Worm (Caenorhabditis elegans) whole organism, young adult: ENCODE measurements around the gene dolk-1.

Experiments used
- B0019.2 ChIP-seq: fragments of 200-800 bp; sonication (Bioruptor generic); conservative IDR thresholded peaks from 2 replicates; pipeline ENCODE4 v1.3.6; 2022; ENCODE audit warnings: missing genetic modification reagents, missing genetic modification characterization, missing compliant biosample characterization
- B0261.1 ChIP-seq: sonication (generic microtip); optimal IDR thresholded peaks from 2 replicates; lab custom pipeline; 2016; ENCODE audit warnings: mild to moderate bottlenecking, missing genetic modification characterization, moderate library complexity, missing compliant biosample characterization
- C17E4.6 ChIP-seq: fragments of 200-800 bp; sonication (Bioruptor generic); IDR thresholded peaks from 2 replicates; pipeline ENCODE4 v1.3.6; 2022; ENCODE audit warnings: missing genetic modification reagents, missing genetic modification characterization, missing compliant biosample characterization
- D2030.7 ChIP-seq: fragments of 200-800 bp; sonication (Bioruptor generic); IDR thresholded peaks from 2 replicates; pipeline ENCODE4 v1.3.6; 2022; ENCODE audit warnings: missing genetic modification reagents, missing genetic modification characterization, missing compliant biosample characterization
- F22D6.2 ChIP-seq: sonication (generic microtip); optimal IDR thresholded peaks from 2 replicates; lab custom pipeline; 2016; ENCODE audit warnings: mild to moderate bottlenecking, missing genetic modification characterization, missing compliant biosample characterization
- F52B5.7 ChIP-seq: sonication (generic microtip); optimal IDR thresholded peaks from 2 replicates; lab custom pipeline; 2016; ENCODE audit warnings: mild to moderate bottlenecking, missing genetic modification characterization, missing compliant biosample characterization
- F55B11.4 ChIP-seq: sonication (generic microtip); optimal IDR thresholded peaks from 2 replicates; lab custom pipeline; 2016; ENCODE audit warnings: missing compliant biosample characterization, missing genetic modification characterization, borderline replicate concordance; ENCODE audit not compliant: insufficient read depth
- K12H6.12 ChIP-seq: fragments of 200-800 bp; sonication (Bioruptor generic); optimal IDR thresholded peaks from 2 replicates; lab custom pipeline; 2018; ENCODE audit warnings: mild to moderate bottlenecking, missing genetic modification characterization, missing compliant biosample characterization
- T07F8.4 ChIP-seq: sonication (generic microtip); optimal IDR thresholded peaks from 2 replicates; lab custom pipeline; 2016; ENCODE audit warnings: mild to moderate bottlenecking, missing genetic modification characterization, moderate library complexity, missing compliant biosample characterization
- T26A5.8 ChIP-seq: sonication (generic microtip); optimal IDR thresholded peaks from 2 replicates; lab custom pipeline; 2016; ENCODE audit warnings: missing genetic modification characterization, missing compliant biosample characterization
- aptf-2 ChIP-seq: fragments of 200-800 bp; sonication (Bioruptor generic); conservative IDR thresholded peaks from 2 replicates; pipeline ENCODE4 v1.3.6; 2022; ENCODE audit warnings: missing genetic modification reagents, missing genetic modification characterization, missing compliant biosample characterization
- aptf-3 ChIP-seq: fragments of 200-800 bp; sonication (Bioruptor generic); IDR thresholded peaks from 2 replicates; pipeline ENCODE4 v1.3.6; 2022; ENCODE audit warnings: missing genetic modification characterization, missing compliant biosample characterization
- athp-1 ChIP-seq: sonication (generic microtip); optimal IDR thresholded peaks from 2 replicates; lab custom pipeline; 2017; ENCODE audit warnings: mild to moderate bottlenecking, missing genetic modification characterization, missing compliant biosample characterization
- attf-6 ChIP-seq: fragments of 200-800 bp; sonication (Bioruptor generic); IDR thresholded peaks from 2 replicates; pipeline ENCODE4 v1.3.6; 2022; ENCODE audit warnings: missing genetic modification reagents, missing genetic modification characterization, missing compliant biosample characterization
- bed-2 ChIP-seq: fragments of 200-800 bp; sonication (Bioruptor generic); IDR thresholded peaks from 2 replicates; pipeline ENCODE4 v1.3.6; 2022; ENCODE audit warnings: missing genetic modification reagents, missing genetic modification characterization, missing compliant biosample characterization
- ccch-3 ChIP-seq: fragments of 200-800 bp; sonication (Bioruptor generic); optimal IDR thresholded peaks from 2 replicates; lab custom pipeline; 2018; ENCODE audit warnings: mild to moderate bottlenecking, missing genetic modification characterization, missing compliant biosample characterization
- cebp-1 ChIP-seq, 2 experiments: fragments of 200-800 bp in 1 of 2; sonication (Bioruptor generic) in 1 of 2; sonication (generic microtip) in 1 of 2; IDR thresholded peaks in 1 of 2; optimal IDR thresholded peaks in 1 of 2; 2 replicates each; pipeline versions ENCODE4 v1.3.6 to Lab custom; 2017 to 2022; ENCODE audit warnings: missing compliant biosample characterization in 2 of 2, missing genetic modification characterization in 2 of 2, mild to moderate bottlenecking in 1 of 2, missing genetic modification reagents in 1 of 2, moderate library complexity in 1 of 2
- ceh-27 ChIP-seq: fragments of 200-800 bp; sonication (Bioruptor generic); optimal IDR thresholded peaks from 2 replicates; lab custom pipeline; 2018; ENCODE audit warnings: mild to moderate bottlenecking, missing genetic modification characterization, moderate library complexity, missing compliant biosample characterization
- egl-18 ChIP-seq: fragments of 200-800 bp; sonication (Bioruptor generic); IDR thresholded peaks from 2 replicates; pipeline ENCODE4 v1.3.6; 2022; ENCODE audit warnings: missing genetic modification reagents, missing genetic modification characterization, missing compliant biosample characterization
- egl-44 ChIP-seq: fragments of 200-800 bp; sonication (Bioruptor generic); IDR thresholded peaks from 2 replicates; pipeline ENCODE4 v1.3.6; 2022; ENCODE audit warnings: missing genetic modification reagents, missing genetic modification characterization, missing compliant biosample characterization
- egrh-3 ChIP-seq: fragments of 200-800 bp; sonication (Bioruptor generic); IDR thresholded peaks from 2 replicates; pipeline ENCODE4 v1.3.6; 2022; ENCODE audit warnings: missing genetic modification reagents, missing genetic modification characterization, missing compliant biosample characterization
- ekl-4 ChIP-seq: fragments of 200-800 bp; sonication (Bioruptor generic); IDR thresholded peaks from 2 replicates; pipeline ENCODE4 v1.3.6; 2022; ENCODE audit warnings: missing genetic modification reagents, missing genetic modification characterization, missing compliant biosample characterization
- ets-4 ChIP-seq: fragments of 200-800 bp; sonication (Bioruptor generic); optimal IDR thresholded peaks from 2 replicates; lab custom pipeline; 2018; ENCODE audit warnings: mild to moderate bottlenecking, missing genetic modification characterization, missing compliant biosample characterization
- fkh-3 ChIP-seq: sonication (generic microtip); optimal IDR thresholded peaks from 2 replicates; lab custom pipeline; 2016; ENCODE audit warnings: mild to moderate bottlenecking, missing genetic modification characterization, missing compliant biosample characterization
- hmg-20 ChIP-seq: fragments of 200-800 bp; sonication (Bioruptor generic); IDR thresholded peaks from 2 replicates; pipeline ENCODE4 v1.3.6; 2022; ENCODE audit warnings: missing genetic modification reagents, missing genetic modification characterization, missing compliant biosample characterization
- lin-35 ChIP-seq, 3 experiments: fragments of 150-350 bp in 2 of 3; sonication (generic microtip) in 1 of 3; optimal IDR thresholded peaks; 2 replicates each; lab custom pipeline; 2014 to 2018; ENCODE audit warnings: missing biosample characterization in 3 of 3, missing genetic modification characterization in 3 of 3, missing genetic modification reagents in 3 of 3
- lin-54 ChIP-seq: fragments of 200-800 bp; sonication (Bioruptor generic); optimal IDR thresholded peaks from 2 replicates; lab custom pipeline; 2018; ENCODE audit warnings: mild to moderate bottlenecking, missing genetic modification characterization, missing compliant biosample characterization
- madf-6 ChIP-seq: fragments of 200-800 bp; sonication (Bioruptor generic); IDR thresholded peaks from 2 replicates; pipeline ENCODE4 v1.3.6; 2022; ENCODE audit warnings: missing genetic modification reagents, missing genetic modification characterization, missing compliant biosample characterization
- madf-8 ChIP-seq: fragments of 200-800 bp; sonication (Bioruptor generic); conservative IDR thresholded peaks from 2 replicates; pipeline ENCODE4 v1.3.6; 2022; ENCODE audit warnings: missing genetic modification reagents, missing genetic modification characterization, missing compliant biosample characterization
- nfyb-1 ChIP-seq: fragments of 200-800 bp; sonication (Bioruptor generic); IDR thresholded peaks from 2 replicates; pipeline ENCODE4 v1.3.6; 2022; ENCODE audit warnings: missing genetic modification reagents, missing genetic modification characterization, missing compliant biosample characterization
- nhr-90 ChIP-seq: sonication (generic microtip); optimal IDR thresholded peaks from 2 replicates; lab custom pipeline; 2016; ENCODE audit warnings: missing genotype, mild to moderate bottlenecking, missing genetic modification characterization, missing compliant biosample characterization
- pha-4 ChIP-seq: fragments of 150-350 bp; sonication (generic microtip); optimal IDR thresholded peaks from 2 replicates; lab custom pipeline; 2014; ENCODE audit warnings: missing biosample characterization, missing genetic modification reagents, missing genetic modification characterization
- rcor-1 ChIP-seq: fragments of 200-800 bp; sonication (Bioruptor generic); IDR thresholded peaks from 2 replicates; pipeline ENCODE4 v1.3.6; 2022; ENCODE audit warnings: missing genetic modification reagents, missing genetic modification characterization, missing compliant biosample characterization
- repo-1 ChIP-seq: sonication (generic microtip); optimal IDR thresholded peaks from 2 replicates; lab custom pipeline; 2017; ENCODE audit warnings: mild to moderate bottlenecking, missing genetic modification characterization, missing compliant biosample characterization
- snpc-1.1 ChIP-seq: sonication (generic microtip); optimal IDR thresholded peaks from 2 replicates; lab custom pipeline; 2017; ENCODE audit warnings: missing genetic modification characterization, mild to moderate bottlenecking, missing compliant biosample characterization, antibody characterized with exemption, moderate library complexity, missing genotype, missing genetic modification reagents; ENCODE audit not compliant: insufficient read depth
- snpc-1.3 ChIP-seq: sonication (generic microtip); optimal IDR thresholded peaks from 2 replicates; lab custom pipeline; 2017; ENCODE audit warnings: missing genetic modification characterization, mild to moderate bottlenecking, missing compliant biosample characterization, antibody characterized with exemption, moderate library complexity, missing genotype, missing genetic modification reagents; ENCODE audit not compliant: insufficient read depth
- snpc-4 ChIP-seq, 5 experiments: fragments of 150-350 bp in 1 of 5; sonication (generic microtip) in 4 of 5; optimal IDR thresholded peaks; 2 replicates each; lab custom pipeline; 2014 to 2018; ENCODE audit warnings: missing genetic modification characterization in 5 of 5, missing biosample characterization in 3 of 5, antibody characterized with exemption in 2 of 5, mild to moderate bottlenecking in 2 of 5, missing compliant biosample characterization in 2 of 5, missing genotype in 2 of 5, moderate library complexity in 2 of 5, missing genetic modification reagents in 1 of 5
- tbx-9 ChIP-seq: sonication (generic microtip); optimal IDR thresholded peaks from 2 replicates; lab custom pipeline; 2016; ENCODE audit warnings: borderline replicate concordance, missing genetic modification characterization, inconsistent platforms, missing compliant biosample characterization
- tlf-1 ChIP-seq: fragments of 200-800 bp; sonication (Bioruptor generic); optimal IDR thresholded peaks from 2 replicates; lab custom pipeline; 2018; ENCODE audit warnings: mild to moderate bottlenecking, missing genetic modification characterization, missing compliant biosample characterization
- unc-130 ChIP-seq: sonication (generic microtip); optimal IDR thresholded peaks from 2 replicates; lab custom pipeline; 2016; ENCODE audit warnings: missing genetic modification reagents, missing genetic modification characterization, missing compliant biosample characterization
- ztf-25 ChIP-seq: fragments of 200-800 bp; sonication (Bioruptor generic); IDR thresholded peaks from 2 replicates; pipeline ENCODE4 v1.3.6; 2022; ENCODE audit warnings: missing genetic modification reagents, missing genetic modification characterization, missing compliant biosample characterization

Gene dolk-1

DNA sequence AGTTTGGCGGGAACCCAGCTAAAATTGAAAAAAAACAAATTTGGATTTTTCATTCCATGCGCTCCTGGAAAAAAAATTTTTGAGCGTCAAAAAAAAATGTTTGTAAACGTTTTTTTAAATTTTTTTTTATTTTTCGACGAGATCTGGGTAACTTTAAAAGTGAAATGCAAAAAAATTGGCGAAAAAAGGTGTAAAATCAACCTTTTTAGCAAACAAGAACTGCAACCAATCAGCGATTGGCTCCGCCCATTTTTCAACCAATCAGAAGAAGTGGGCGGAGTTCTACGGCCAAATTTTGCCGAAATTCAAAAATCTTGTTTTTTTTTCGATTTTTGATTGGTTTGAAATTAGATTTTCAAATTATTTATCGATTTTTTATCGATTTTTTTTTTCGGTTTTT, 37.9 kb downstream of the dolk-1 start:
- peak; percentile 71; the same call in 1 of the 2 replicates for TF ChIP-seq nfyb-1 (GFP tag; lab: Robert Waterston, UW)
- no peak for TF ChIP-seq aptf-3 (GFP tag; lab: Robert Waterston, UW)

DNA sequence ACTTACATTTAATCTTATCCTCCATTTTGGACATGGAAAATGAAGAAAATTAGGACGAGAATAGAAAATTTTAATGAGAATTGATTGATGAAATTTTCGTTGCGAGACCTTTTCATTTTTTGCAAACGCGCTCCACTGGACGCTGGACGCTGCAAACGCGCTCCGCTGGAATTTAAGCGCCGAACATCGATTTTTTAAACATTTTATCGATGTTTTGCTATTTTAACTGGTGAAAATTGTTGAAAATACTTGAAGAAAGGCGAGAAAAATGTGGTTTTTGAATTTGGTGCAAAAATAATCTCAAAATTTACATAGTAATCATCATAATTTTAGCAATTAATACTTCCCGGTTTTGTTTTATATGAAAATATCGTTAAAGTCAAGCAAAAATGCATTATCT, 40.5 kb downstream of the dolk-1 start, which contains the start of gene Y56A3A.41:
Gene Y56A3A.41, minus strand, starts transcription at position 101 of the 400 bp plus-strand sequence.
- TF ChIP-seq T07F8.4 (tag; lab: Kevin White, UChicago) (no peak), F22D6.2 (tag; lab: Kevin White, UChicago) (no peak), T26A5.8 (tag; lab: Kevin White, UChicago) (no peak), madf-8 (GFP tag; lab: Robert Waterston, UW) (no peak)
- TF ChIP-seq, all 124 proteins: peak for 0

DNA sequence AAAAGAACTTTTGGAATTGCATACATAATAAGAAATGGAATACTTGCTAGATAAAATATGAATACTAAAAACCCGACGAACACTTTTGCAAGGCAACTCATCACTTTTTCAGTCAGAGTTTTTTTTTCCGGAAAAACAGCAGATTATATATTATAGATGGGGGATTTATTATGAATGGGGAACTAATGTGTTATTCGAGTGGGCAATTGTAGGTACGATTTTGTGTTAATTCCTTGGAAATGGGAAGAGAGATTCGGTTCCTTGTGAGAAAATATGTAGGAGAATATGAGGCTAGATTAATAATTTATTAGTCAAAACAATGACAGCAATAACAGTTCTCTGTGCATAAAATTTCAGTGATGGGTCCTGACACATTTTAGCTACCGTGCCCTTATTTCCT, 42.1 kb downstream of the dolk-1 start, which contains the start of gene faah-5:
Gene faah-5, minus strand, starts transcription at position 101 of the 400 bp plus-strand sequence.
- TF ChIP-seq rcor-1 = no peak
- no peak for TF ChIP-seq snpc-1.1 (tag; lab: Kevin White, UChicago)
- no peak for TF ChIP-seq C17E4.6
- no peak for TF ChIP-seq cebp-1 (GFP tag; IDR thresholded peaks at IDR 0.05; lab: Robert Waterston, UW)
- TF ChIP-seq cebp-1 (tag; optimal IDR thresholded peaks at IDR 0.05; lab: Kevin White, UChicago) = no peak
- TF ChIP-seq tbx-9 = no peak
- no peak for TF ChIP-seq F55B11.4 (tag; lab: Kevin White, UChicago)
- TF ChIP-seq ceh-27 (GFP tag; lab: Kevin White, UChicago) = no peak
- TF ChIP-seq snpc-4 (GFP tag; optimal IDR thresholded peaks at IDR 0.05; lab: Kevin White, UChicago) = no peak
- TF ChIP-seq snpc-4 (tag; optimal IDR thresholded peaks at IDR 0.05; lab: Kevin White, UChicago) = no peak
- no peak for TF ChIP-seq D2030.7 (GFP tag; lab: Robert Waterston, UW)
- TF ChIP-seq fkh-3 (tag; lab: Kevin White, UChicago) = no peak
- TF ChIP-seq egl-44 (GFP tag; lab: Robert Waterston, UW) = no peak
- TF ChIP-seq unc-130 (GFP tag; lab: Kevin White, UChicago) = no peak
- TF ChIP-seq athp-1 = no peak
- TF ChIP-seq egl-18 (GFP tag; lab: Robert Waterston, UW) = no peak
- TF ChIP-seq bed-2 = no peak
- TF ChIP-seq K12H6.12 (tag; lab: Kevin White, UChicago) = no peak
- no peak for TF ChIP-seq ztf-25 (GFP tag; lab: Robert Waterston, UW)
- TF ChIP-seq ccch-3 (GFP tag; lab: Kevin White, UChicago) = no peak
- TF ChIP-seq ekl-4 = no peak
- TF ChIP-seq snpc-1.3 (tag; lab: Kevin White, UChicago) = no peak

DNA sequence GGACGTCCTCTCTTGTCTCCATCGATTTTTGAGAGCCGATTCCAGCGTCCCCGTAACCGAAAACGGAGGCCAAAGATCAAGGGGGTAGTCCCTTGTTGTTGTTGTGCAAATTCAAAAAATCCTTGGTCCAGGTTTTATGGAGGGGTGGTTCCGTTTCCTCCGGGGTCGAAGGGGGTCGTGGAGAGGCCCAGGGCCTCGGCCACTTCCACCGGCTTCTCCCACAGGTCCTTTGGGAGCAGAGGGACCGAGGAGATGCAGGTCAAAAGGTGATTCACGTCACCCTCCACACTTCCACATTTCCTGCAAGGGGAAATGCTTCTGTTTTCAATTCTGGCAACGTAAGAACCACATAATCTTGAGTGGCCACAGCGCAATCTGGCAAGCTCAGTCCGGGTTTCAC, 49.7 kb downstream of the dolk-1 start, which contains the start of gene fbxb-22:
Gene fbxb-22, minus strand, starts transcription at position 61 of the 400 bp plus-strand sequence.
- TF ChIP-seq egrh-3 (GFP tag; lab: Robert Waterston, UW) = peak; percentile 68; the same call in 1 of the 2 replicates

DNA sequence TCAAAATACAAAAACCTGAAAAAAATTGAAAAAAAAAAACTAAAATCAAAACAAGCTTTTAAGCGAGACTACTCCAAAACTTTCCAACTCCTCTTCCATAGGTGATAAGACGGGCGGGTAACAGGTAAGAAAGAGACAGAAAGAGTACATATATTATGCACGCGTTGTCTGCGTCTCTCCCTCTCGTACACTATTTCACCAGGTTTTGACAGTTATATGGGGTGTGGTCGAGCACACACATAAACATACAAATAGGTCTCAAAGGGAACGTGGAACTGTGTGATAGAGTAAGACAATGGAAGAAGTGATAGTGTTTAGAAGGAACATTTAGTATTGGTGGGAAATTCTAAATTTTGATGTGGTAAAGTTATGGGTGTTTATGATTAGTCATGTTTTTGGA, 51.9 kb downstream of the dolk-1 start:
- no peak for TF ChIP-seq snpc-1.1 (tag; lab: Kevin White, UChicago)
- TF ChIP-seq F52B5.7 = no peak
- TF ChIP-seq nhr-90 (tag; lab: Kevin White, UChicago) = no peak
- no peak for TF ChIP-seq lin-54
- no peak for TF ChIP-seq attf-6 (GFP tag; lab: Robert Waterston, UW)
- TF ChIP-seq tlf-1 (GFP tag; lab: Kevin White, UChicago) = no peak
- no peak for TF ChIP-seq B0261.1
- TF ChIP-seq B0019.2 (GFP tag; lab: Robert Waterston, UW) = no peak
- no peak for TF ChIP-seq ceh-27 (GFP tag; lab: Kevin White, UChicago)
- no peak for TF ChIP-seq pha-4 (tag; lab: Kevin White, UChicago)
- no peak for TF ChIP-seq repo-1 (tag; lab: Kevin White, UChicago)
- no peak for TF ChIP-seq hmg-20 (GFP tag; lab: Robert Waterston, UW)
- no peak for TF ChIP-seq aptf-2 (GFP tag; lab: Robert Waterston, UW)
- TF ChIP-seq lin-35 (GFP tag; optimal IDR thresholded peaks at IDR 0.05; lab: Kevin White, UChicago) = no peak
- no peak for TF ChIP-seq madf-6 (GFP tag; lab: Robert Waterston, UW)
- TF ChIP-seq ets-4 (GFP tag; lab: Kevin White, UChicago) = peak; percentile 45
